Worm (Caenorhabditis elegans) whole organism, mixed stage, embryonic: ENCODE results near the gene C41A3.2.

ENCODE experiments used
- M03D4.4 ChIP-seq: sonication (generic microtip); optimal IDR thresholded peaks from 2 replicates; lab custom pipeline; 2017; ENCODE audit warnings: mild to moderate bottlenecking, missing genetic modification characterization, missing compliant biosample characterization
- bed-3 ChIP-seq: fragments of 200-800 bp; sonication (Bioruptor generic); optimal IDR thresholded peaks from 3 replicates; lab custom pipeline; 2018; ENCODE audit warnings: mild to moderate bottlenecking, missing genetic modification characterization, moderate library complexity, missing compliant biosample characterization
- blmp-1 ChIP-seq: fragments of 150-350 bp; optimal IDR thresholded peaks from 2 replicates; lab custom pipeline; 2014; ENCODE audit warnings: missing biosample characterization, missing genetic modification characterization
- ceh-39 ChIP-seq: fragments of 150-350 bp; optimal IDR thresholded peaks from 2 replicates; lab custom pipeline; 2014; ENCODE audit warnings: missing biosample characterization, missing genetic modification characterization
- ceh-43 ChIP-seq: fragments of 200-800 bp; sonication (Bioruptor generic); optimal IDR thresholded peaks from 2 replicates; lab custom pipeline; 2018; ENCODE audit warnings: mild to moderate bottlenecking, missing genetic modification characterization, moderate library complexity, missing compliant biosample characterization
- ceh-83 ChIP-seq: fragments of 200-800 bp; sonication (Bioruptor generic); optimal IDR thresholded peaks from 2 replicates; lab custom pipeline; 2018; ENCODE audit warnings: mild to moderate bottlenecking, missing genetic modification characterization, missing compliant biosample characterization
- ces-1 ChIP-seq: fragments of 150-350 bp; optimal IDR thresholded peaks from 2 replicates; lab custom pipeline; 2014; ENCODE audit warnings: missing biosample characterization, missing genetic modification reagents, missing genetic modification characterization
- drap-1 ChIP-seq: fragments of 200-800 bp; sonication (Bioruptor generic); optimal IDR thresholded peaks from 3 replicates; lab custom pipeline; 2018; ENCODE audit warnings: mild to moderate bottlenecking, missing genetic modification characterization, missing compliant biosample characterization
- elt-1 ChIP-seq: sonication (generic microtip); optimal IDR thresholded peaks from 2 replicates; lab custom pipeline; 2017; ENCODE audit warnings: missing genetic modification characterization, mild to moderate bottlenecking, missing compliant biosample characterization, antibody characterized with exemption, moderate library complexity, borderline replicate concordance; ENCODE audit not compliant: insufficient read depth
- ham-2 ChIP-seq: fragments of 200-800 bp; sonication (Bioruptor generic); optimal IDR thresholded peaks from 2 replicates; lab custom pipeline; 2018; ENCODE audit warnings: mild to moderate bottlenecking, missing genetic modification characterization, missing compliant biosample characterization
- hlh-1 ChIP-seq: fragments of 150-350 bp; optimal IDR thresholded peaks from 2 replicates; lab custom pipeline; 2014; ENCODE audit warnings: missing biosample characterization, missing genetic modification reagents, missing genetic modification characterization
- lin-32 ChIP-seq: fragments of 200-800 bp; sonication (Bioruptor generic); optimal IDR thresholded peaks from 2 replicates; lab custom pipeline; 2018; ENCODE audit warnings: mild to moderate bottlenecking, missing genetic modification characterization, missing compliant biosample characterization
- lsy-2 ChIP-seq: fragments of 150-350 bp; optimal IDR thresholded peaks from 2 replicates; lab custom pipeline; 2014; ENCODE audit warnings: missing biosample characterization, missing genetic modification characterization
- mab-5 ChIP-seq: fragments of 150-350 bp; optimal IDR thresholded peaks from 2 replicates; lab custom pipeline; 2014; ENCODE audit warnings: missing biosample characterization, missing genetic modification characterization
- mep-1 ChIP-seq: fragments of 150-350 bp; optimal IDR thresholded peaks from 2 replicates; lab custom pipeline; 2017; ENCODE audit warnings: missing biosample characterization, missing genetic modification reagents, missing genetic modification characterization, inconsistent platforms
- mls-2 ChIP-seq: sonication (generic microtip); optimal IDR thresholded peaks from 2 replicates; lab custom pipeline; 2016; ENCODE audit warnings: mild to moderate bottlenecking, missing genetic modification characterization, moderate library complexity, missing compliant biosample characterization
- nhr-12 ChIP-seq: fragments of 150-350 bp; optimal IDR thresholded peaks from 2 replicates; lab custom pipeline; 2014; ENCODE audit warnings: missing biosample characterization, missing genetic modification characterization
- nhr-2 ChIP-seq: fragments of 150-350 bp; optimal IDR thresholded peaks from 2 replicates; lab custom pipeline; 2014; ENCODE audit warnings: missing biosample characterization, missing genetic modification characterization
- nhr-237 ChIP-seq: fragments of 150-350 bp; optimal IDR thresholded peaks from 2 replicates; lab custom pipeline; 2014; ENCODE audit warnings: missing biosample characterization, missing genetic modification characterization
- nhr-28 ChIP-seq: fragments of 150-350 bp; optimal IDR thresholded peaks from 2 replicates; lab custom pipeline; 2014; ENCODE audit warnings: missing biosample characterization, missing genetic modification characterization
- nhr-76 ChIP-seq: sonication (generic microtip); optimal IDR thresholded peaks from 2 replicates; lab custom pipeline; 2017; ENCODE audit warnings: missing biosample characterization, missing genetic modification characterization
- sem-2 ChIP-seq: fragments of 200-800 bp; sonication (Bioruptor generic); optimal IDR thresholded peaks from 2 replicates; lab custom pipeline; 2018; ENCODE audit warnings: mild to moderate bottlenecking, missing genetic modification characterization, missing compliant biosample characterization
- snpc-4 ChIP-seq: fragments of 150-350 bp; optimal IDR thresholded peaks from 2 replicates; lab custom pipeline; 2014; ENCODE audit warnings: missing biosample characterization, missing genetic modification characterization
- sptf-1 ChIP-seq: sonication (generic microtip); optimal IDR thresholded peaks from 2 replicates; lab custom pipeline; 2017; ENCODE audit warnings: mild to moderate bottlenecking, missing genetic modification characterization, moderate library complexity, missing compliant biosample characterization
- tbx-8 ChIP-seq: fragments of 200-800 bp; sonication (Bioruptor generic); optimal IDR thresholded peaks from 2 replicates; lab custom pipeline; 2018; ENCODE audit warnings: mild to moderate bottlenecking, missing genetic modification characterization, moderate library complexity, missing compliant biosample characterization
- unc-120 ChIP-seq: sonication (generic microtip); optimal IDR thresholded peaks from 2 replicates; lab custom pipeline; 2017; ENCODE audit warnings: missing genetic modification characterization, missing compliant biosample characterization; ENCODE audit not compliant: poor library complexity, severe bottlenecking
- unc-39 ChIP-seq: fragments of 150-350 bp; optimal IDR thresholded peaks from 2 replicates; lab custom pipeline; 2014; ENCODE audit warnings: missing biosample characterization, missing genetic modification characterization
- unc-62 ChIP-seq: fragments of 150-350 bp; optimal IDR thresholded peaks from 2 replicates; lab custom pipeline; 2014; ENCODE audit warnings: missing biosample characterization, missing genetic modification reagents, missing genetic modification characterization
- ztf-11 ChIP-seq: fragments of 150-350 bp; optimal IDR thresholded peaks from 2 replicates; lab custom pipeline; 2014; ENCODE audit warnings: missing biosample characterization, missing genetic modification characterization

Gene C41A3.2

ce11 chrX:5397300-5397699, 16.9 kb downstream of the C41A3.2 start, which contains the start of gene C03F11.2:
Gene C03F11.2 (minus strand): TSS chrX:5397400.
- TF ChIP-seq ceh-83 (no peak), unc-39 (tag; lab: Kevin White, UChicago) (no peak), ceh-39 (no peak), lsy-2 (no peak), ceh-43 (GFP tag; lab: Kevin White, UChicago) (no peak), snpc-4 (no peak), nhr-76 (tag; lab: Kevin White, UChicago) (no peak), hlh-1 (tag; lab: Kevin White, UChicago) (no peak), lin-32 (no peak), mab-5 (no peak), sptf-1 (tag; lab: Kevin White, UChicago) (no peak)

DNA sequence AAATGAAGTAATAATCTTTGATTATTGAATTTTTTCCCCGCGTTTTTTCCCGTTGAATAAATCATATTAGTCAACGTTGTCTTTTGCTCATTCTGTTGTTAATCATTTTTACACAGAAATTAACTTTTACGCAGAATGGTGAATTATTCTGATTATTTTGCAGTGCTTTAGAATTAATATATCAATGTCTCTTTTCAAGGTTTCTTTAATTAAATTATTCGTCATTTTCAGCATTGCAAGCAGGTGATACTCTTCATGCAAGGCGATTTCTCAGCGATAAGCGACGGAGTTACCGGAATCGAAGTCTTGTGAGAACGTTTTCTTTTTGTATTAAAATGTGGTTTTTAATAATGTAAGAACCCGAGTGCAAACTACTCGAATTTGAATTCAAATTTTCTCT, 26.5 kb downstream of the C41A3.2 start:
- no peak for TF ChIP-seq mab-5

- no peak for TF ChIP-seq sptf-1 (tag; lab: Kevin White, UChicago)
- TF ChIP-seq mls-2 (tag; lab: Kevin White, UChicago): no peak
- TF ChIP-seq ceh-43 (GFP tag; lab: Kevin White, UChicago): no peak
- TF ChIP-seq nhr-237 (tag; lab: Kevin White, UChicago): no peak
- no peak for TF ChIP-seq lsy-2
- TF ChIP-seq nhr-28 (tag; lab: Kevin White, UChicago): no peak
- TF ChIP-seq drap-1 (GFP tag; lab: Kevin White, UChicago): no peak
- TF ChIP-seq ztf-11: no peak
- TF ChIP-seq ceh-83: no peak
- no peak for TF ChIP-seq ces-1 (GFP tag; lab: Kevin White, UChicago)
- TF ChIP-seq nhr-2 (tag; lab: Kevin White, UChicago): no peak
- TF ChIP-seq bed-3: no peak
- TF ChIP-seq snpc-4: no peak
- TF ChIP-seq tbx-8 (GFP tag; lab: Kevin White, UChicago): no peak
- no peak for TF ChIP-seq unc-120 (tag; lab: Kevin White, UChicago)
- TF ChIP-seq ceh-39: no peak
- no peak for TF ChIP-seq blmp-1 (tag; lab: Kevin White, UChicago)
Observed at ce11 chrX:5386558-5386957, 27.6 kb downstream of the C41A3.2 start, which contains the start of gene kcnl-3. Gene kcnl-3 (plus strand): TSS chrX:5386858.

- TF ChIP-seq mep-1 (tag; lab: Kevin White, UChicago) (no peak), blmp-1 (tag; lab: Kevin White, UChicago) (no peak)
- TF ChIP-seq, all 35 proteins: peak for 0
Observed at ce11 chrX:5382778-5383177, 31.4 kb downstream of the C41A3.2 start.

DNA sequence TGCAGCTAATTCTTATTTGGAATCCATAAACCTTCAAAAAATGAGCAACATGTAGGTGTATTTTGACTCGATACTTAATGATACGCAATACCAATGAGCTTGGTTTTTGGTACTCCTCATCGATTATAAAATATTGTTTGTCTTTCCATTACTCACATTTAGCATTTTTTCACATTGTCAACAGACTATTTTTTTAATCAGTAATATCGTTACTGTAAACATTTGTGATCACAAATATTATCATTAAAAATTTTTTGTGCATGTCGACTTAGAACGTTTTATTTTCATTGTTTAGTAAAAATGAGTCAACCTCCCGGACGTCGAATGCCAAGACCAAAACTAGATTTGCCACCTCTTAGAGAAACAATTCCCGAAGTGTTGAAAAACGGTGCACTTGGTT, 36.8 kb downstream of the C41A3.2 start, which contains the start of gene sek-5:
sek-5 (plus strand) TSS at position 301 of the 400 bp plus-strand sequence.
- TF ChIP-seq ham-2 (GFP tag; lab: Kevin White, UChicago) (no peak), mep-1 (tag; lab: Kevin White, UChicago) (no peak), ces-1 (GFP tag; lab: Kevin White, UChicago) (no peak), mls-2 (tag; lab: Kevin White, UChicago) (no peak), nhr-12 (tag; lab: Kevin White, UChicago) (no peak), nhr-28 (tag; lab: Kevin White, UChicago) (no peak), drap-1 (GFP tag; lab: Kevin White, UChicago) (no peak), ceh-43 (GFP tag; lab: Kevin White, UChicago) (no peak), unc-120 (tag; lab: Kevin White, UChicago) (no peak), elt-1 (no peak), ceh-39 (no peak), M03D4.4 (tag; lab: Kevin White, UChicago) (no peak), blmp-1 (tag; lab: Kevin White, UChicago) (no peak), sem-2 (GFP tag; lab: Kevin White, UChicago) (no peak), nhr-76 (tag; lab: Kevin White, UChicago) (no peak), bed-3 (no peak), unc-62 (GFP tag; lab: Kevin White, UChicago) (no peak)

DNA sequence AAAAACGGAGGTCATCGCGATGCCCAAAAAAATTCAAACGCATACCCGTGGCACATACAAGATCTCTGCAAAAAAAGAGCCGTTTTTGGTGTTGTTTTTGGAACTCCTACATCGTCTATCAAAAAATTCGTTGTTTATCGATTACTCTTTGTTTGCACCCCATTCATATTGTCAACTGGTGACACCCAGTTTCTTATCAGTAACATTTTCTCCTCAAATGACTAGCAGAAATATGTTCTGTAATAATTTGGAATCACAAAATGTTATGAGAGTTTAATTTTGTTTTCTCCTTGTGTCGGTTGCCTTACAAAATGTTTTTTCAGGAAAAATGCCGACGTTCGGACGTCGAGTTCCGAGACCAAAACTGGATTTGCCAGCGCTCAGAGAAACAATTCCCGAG, 39.4 kb downstream of the C41A3.2 start, which contains the start of gene sek-4:
sek-4 (plus strand) TSS at position 318 of the 400 bp plus-strand sequence.
- TF ChIP-seq ceh-39: no peak
- no peak for TF ChIP-seq nhr-28 (tag; lab: Kevin White, UChicago)
- no peak for TF ChIP-seq elt-1
- no peak for TF ChIP-seq mls-2 (tag; lab: Kevin White, UChicago)
- TF ChIP-seq nhr-76 (tag; lab: Kevin White, UChicago): no peak
- no peak for TF ChIP-seq ces-1 (GFP tag; lab: Kevin White, UChicago)
- no peak for TF ChIP-seq lsy-2
- TF ChIP-seq mab-5: no peak
- no peak for TF ChIP-seq drap-1 (GFP tag; lab: Kevin White, UChicago)
